Fruit fly (Drosophila melanogaster) whole organism, embryonic: ENCODE data around the gene Dif.

ENCODE experiments used
- Atf-2 ChIP-seq: fragments of 200-800 bp; sonication (Bioruptor generic); optimal IDR thresholded peaks from 2 replicates; lab custom pipeline; 2016; ENCODE audit warnings: missing biosample characterization, missing genetic modification characterization
- Atf6 ChIP-seq: fragments of 200-800 bp; sonication (Bioruptor generic); IDR thresholded peaks from 2 replicates; pipeline ENCODE4 v1.3.6; 2022; ENCODE audit warnings: missing biosample characterization, missing genetic modification characterization
- B-H1 ChIP-seq: fragments of 200-800 bp; sonication (Bioruptor generic); IDR thresholded peaks from 3 replicates; pipeline ENCODE4 v1.3.6; 2022; ENCODE audit warnings: missing biosample characterization, missing genetic modification characterization
- CG10321 ChIP-seq: fragments of 200-800 bp; sonication (Bioruptor generic); IDR thresholded peaks from 2 replicates; pipeline ENCODE4 v1.3.6; 2022; ENCODE audit warnings: missing biosample characterization, missing genetic modification characterization
- CG10462 ChIP-seq: fragments of 200-800 bp; sonication (Bioruptor generic); optimal IDR thresholded peaks from 2 replicates; lab custom pipeline; 2016; ENCODE audit warnings: missing biosample characterization, missing genetic modification characterization
- CG12104 ChIP-seq: fragments of 200-800 bp; sonication (Bioruptor generic); optimal IDR thresholded peaks from 3 replicates; lab custom pipeline; 2016; ENCODE audit warnings: missing biosample characterization, missing genetic modification characterization
- CG12299 ChIP-seq: fragments of 200-800 bp; sonication (Bioruptor generic); optimal IDR thresholded peaks from 2 replicates; lab custom pipeline; 2018; ENCODE audit warnings: missing biosample characterization, mild to moderate bottlenecking, missing genetic modification characterization
- CG17385 ChIP-seq: fragments of 200-800 bp; sonication (Bioruptor generic); optimal IDR thresholded peaks from 3 replicates; lab custom pipeline; 2018; ENCODE audit warnings: missing biosample characterization, mild to moderate bottlenecking, missing genetic modification characterization
- CG2120 ChIP-seq: fragments of 200-800 bp; sonication (Bioruptor generic); optimal IDR thresholded peaks from 3 replicates; lab custom pipeline; 2016; ENCODE audit warnings: missing biosample characterization, missing genetic modification characterization
- CG2678 ChIP-seq: fragments of 200-800 bp; sonication (Bioruptor generic); optimal IDR thresholded peaks from 3 replicates; lab custom pipeline; 2019; ENCODE audit warnings: missing biosample characterization, mild to moderate bottlenecking, missing genetic modification characterization, moderate library complexity
- CG30431 ChIP-seq: fragments of 200-800 bp; sonication (Bioruptor generic); optimal IDR thresholded peaks from 2 replicates; lab custom pipeline; 2017; ENCODE audit warnings: missing biosample characterization, missing genetic modification characterization
- CG31365 ChIP-seq: fragments of 200-800 bp; sonication (Bioruptor generic); optimal IDR thresholded peaks from 2 replicates; lab custom pipeline; 2018; ENCODE audit warnings: missing biosample characterization, mild to moderate bottlenecking, missing genetic modification characterization
- CG3407 ChIP-seq: fragments of 200-800 bp; sonication (Bioruptor generic); optimal IDR thresholded peaks from 2 replicates; lab custom pipeline; 2018; ENCODE audit warnings: missing biosample characterization, mild to moderate bottlenecking, missing genetic modification characterization
- CG34376 ChIP-seq: fragments of 200-800 bp; sonication (Bioruptor generic); optimal IDR thresholded peaks from 2 replicates; lab custom pipeline; 2018; ENCODE audit warnings: missing biosample characterization, mild to moderate bottlenecking, missing genetic modification characterization
- CG3995 ChIP-seq: fragments of 200-800 bp; sonication (Bioruptor generic); optimal IDR thresholded peaks from 3 replicates; lab custom pipeline; 2016; ENCODE audit warnings: missing biosample characterization, missing genetic modification characterization
- CG7963 ChIP-seq: fragments of 200-800 bp; sonication (Bioruptor generic); IDR thresholded peaks from 3 replicates; pipeline ENCODE4 v1.3.6; 2022; ENCODE audit warnings: missing biosample characterization, missing genetic modification characterization; ENCODE audit not compliant: partially characterized antibody
- CG8290 ChIP-seq, 3 experiments: fragments of 200-800 bp; sonication (Bioruptor generic); optimal IDR thresholded peaks; 2 replicates each; lab custom pipeline; 2016 to 2019; ENCODE audit warnings: missing biosample characterization in 3 of 3, missing genetic modification characterization in 3 of 3, mild to moderate bottlenecking in 2 of 3, moderate library complexity in 1 of 3
- CG9437 ChIP-seq: fragments of 200-800 bp; sonication (Bioruptor generic); optimal IDR thresholded peaks from 2 replicates; lab custom pipeline; 2018; ENCODE audit warnings: missing biosample characterization, mild to moderate bottlenecking, missing genetic modification characterization
- CG9876 ChIP-seq: fragments of 200-800 bp; sonication (Bioruptor generic); optimal IDR thresholded peaks from 2 replicates; lab custom pipeline; 2016; ENCODE audit warnings: missing biosample characterization, missing genetic modification characterization
- Doc3 ChIP-seq: fragments of 200-800 bp; sonication (Bioruptor generic); IDR thresholded peaks from 3 replicates; pipeline ENCODE4 v1.3.6; 2022; ENCODE audit warnings: missing biosample characterization, missing genetic modification characterization; ENCODE audit not compliant: partially characterized antibody
- Hey ChIP-seq: fragments of 200-800 bp; sonication (Bioruptor generic); optimal IDR thresholded peaks from 3 replicates; lab custom pipeline; 2018; ENCODE audit warnings: missing biosample characterization, mild to moderate bottlenecking, missing genetic modification characterization
- Hr51 ChIP-seq, 2 experiments: fragments of 200-800 bp; sonication (Bioruptor generic); optimal IDR thresholded peaks; 2 replicates in 1 of 2; 3 replicates in 1 of 2; lab custom pipeline; 2016 to 2018; ENCODE audit warnings: missing biosample characterization in 2 of 2, missing genetic modification characterization in 2 of 2, mild to moderate bottlenecking in 1 of 2, moderate library complexity in 1 of 2
- Lpt ChIP-seq: fragments of >200 bp; optimal IDR thresholded peaks from 2 replicates; lab custom pipeline; 2018; ENCODE audit warnings: missing biosample characterization, missing genetic modification characterization
- Nf-YB ChIP-seq: fragments of 200-800 bp; sonication (Bioruptor generic); optimal IDR thresholded peaks from 3 replicates; lab custom pipeline; 2019; ENCODE audit warnings: missing biosample characterization, mild to moderate bottlenecking, missing genetic modification characterization, moderate library complexity
- Opbp ChIP-seq: fragments of 200-800 bp; sonication (Bioruptor generic); IDR thresholded peaks from 3 replicates; pipeline ENCODE4 v1.3.6; 2022; ENCODE audit warnings: missing biosample characterization, missing genetic modification characterization; ENCODE audit not compliant: partially characterized antibody
- Pdp1 ChIP-seq, 2 experiments: fragments of 200-800 bp; sonication (Bioruptor generic); optimal IDR thresholded peaks; 3 replicates each; lab custom pipeline; 2016; ENCODE audit warnings: missing biosample characterization in 2 of 2, missing genetic modification characterization in 2 of 2, mild to moderate bottlenecking in 1 of 2, moderate library complexity in 1 of 2
- Sox100B ChIP-seq: fragments of 200-800 bp; sonication (Bioruptor generic); optimal IDR thresholded peaks from 3 replicates; lab custom pipeline; 2018; ENCODE audit warnings: missing biosample characterization, mild to moderate bottlenecking, missing genetic modification characterization
- Tbp ChIP-seq: fragments of >200 bp; optimal IDR thresholded peaks from 2 replicates; lab custom pipeline; 2018; ENCODE audit warnings: missing biosample characterization, missing genetic modification characterization
- ato ChIP-seq: fragments of 200-800 bp; sonication (Bioruptor generic); IDR thresholded peaks from 2 replicates; pipeline ENCODE4 v1.3.6; 2022; ENCODE audit warnings: missing biosample characterization, missing genetic modification characterization; ENCODE audit not compliant: partially characterized antibody
- da ChIP-seq: fragments of 200-800 bp; sonication (Bioruptor generic); optimal IDR thresholded peaks from 2 replicates; lab custom pipeline; 2016; ENCODE audit warnings: missing biosample characterization, missing genetic modification characterization
- fd96Cb ChIP-seq: fragments of 200-800 bp; sonication (Bioruptor generic); optimal IDR thresholded peaks from 2 replicates; lab custom pipeline; 2018; ENCODE audit warnings: missing biosample characterization, mild to moderate bottlenecking, missing genetic modification characterization, moderate library complexity
- gce ChIP-seq: fragments of 200-800 bp; sonication (Bioruptor generic); IDR thresholded peaks from 3 replicates; pipeline ENCODE4 v1.3.6; 2022; ENCODE audit warnings: missing biosample characterization, missing genetic modification characterization
- gcm2 ChIP-seq: fragments of 200-800 bp; sonication (Bioruptor generic); optimal IDR thresholded peaks from 2 replicates; lab custom pipeline; 2016; ENCODE audit warnings: missing biosample characterization, missing genetic modification characterization
- gem ChIP-seq: fragments of 200-800 bp; sonication (Bioruptor generic); optimal IDR thresholded peaks from 2 replicates; lab custom pipeline; 2019; ENCODE audit warnings: missing biosample characterization, mild to moderate bottlenecking, missing genetic modification characterization, moderate library complexity
- grau ChIP-seq: fragments of 200-800 bp; optimal IDR thresholded peaks from 3 replicates; lab custom pipeline; 2019; ENCODE audit warnings: missing biosample characterization, mild to moderate bottlenecking, missing genetic modification characterization, moderate library complexity
- gt ChIP-seq: fragments of 200-800 bp; sonication (Bioruptor generic); IDR thresholded peaks from 2 replicates; pipeline ENCODE4 v1.3.6; 2022; ENCODE audit warnings: missing biosample characterization, missing genetic modification characterization
- hbn ChIP-seq: fragments of 200-800 bp; sonication (Bioruptor generic); IDR thresholded peaks from 2 replicates; pipeline ENCODE4 v1.3.6; 2022; ENCODE audit warnings: missing biosample characterization, missing genetic modification characterization; ENCODE audit not compliant: partially characterized antibody
- hkb ChIP-seq, 2 experiments: fragments of 200-800 bp in 1 of 2; fragments of >200 bp in 1 of 2; sonication (Bioruptor generic) in 1 of 2; IDR thresholded peaks in 1 of 2; optimal IDR thresholded peaks in 1 of 2; 2 replicates each; pipeline versions ENCODE4 v1.3.6 to Lab custom; 2017 to 2022; ENCODE audit warnings: missing biosample characterization in 1 of 2, missing genetic modification characterization in 1 of 2
- lab ChIP-seq: fragments of 200-800 bp; sonication (Bioruptor generic); optimal IDR thresholded peaks from 3 replicates; lab custom pipeline; 2017; ENCODE audit warnings: missing biosample characterization, missing genetic modification characterization, mild to moderate bottlenecking, moderate library complexity, missing genetic modification reagents
- lola ChIP-seq, 3 experiments: fragments of >200 bp in 2 of 3; fragments of 200-800 bp in 1 of 3; sonication (Bioruptor generic) in 1 of 3; optimal IDR thresholded peaks; 2 replicates each; lab custom pipeline; 2017 to 2019; ENCODE audit warnings: missing biosample characterization in 3 of 3, missing genetic modification characterization in 3 of 3, mild to moderate bottlenecking in 1 of 3, moderate library complexity in 1 of 3
- rib ChIP-seq: fragments of 200-800 bp; sonication (Bioruptor generic); IDR thresholded peaks from 2 replicates; pipeline ENCODE4 v1.3.6; 2022; ENCODE audit warnings: missing biosample characterization, missing genetic modification characterization
- row ChIP-seq: fragments of 200-800 bp; sonication (Bioruptor generic); IDR thresholded peaks from 3 replicates; pipeline ENCODE4 v1.3.6; 2022; ENCODE audit warnings: missing biosample characterization, missing genetic modification characterization
- schlank ChIP-seq: fragments of 200-800 bp; sonication (Bioruptor generic); optimal IDR thresholded peaks from 2 replicates; lab custom pipeline; 2018; ENCODE audit warnings: missing biosample characterization, mild to moderate bottlenecking, missing genetic modification characterization
- scrt ChIP-seq: fragments of 200-800 bp; sonication (Bioruptor generic); optimal IDR thresholded peaks from 2 replicates; lab custom pipeline; 2018; ENCODE audit warnings: missing biosample characterization, mild to moderate bottlenecking, missing genetic modification characterization, moderate library complexity
- seq ChIP-seq: fragments of 200-800 bp; sonication (Bioruptor generic); IDR thresholded peaks from 2 replicates; pipeline ENCODE4 v1.3.6; 2022; ENCODE audit warnings: missing biosample characterization, missing genetic modification characterization
- slp2 ChIP-seq: fragments of 200-800 bp; sonication (Bioruptor generic); optimal IDR thresholded peaks from 2 replicates; lab custom pipeline; 2016; ENCODE audit warnings: missing biosample characterization, missing genetic modification characterization
- unpg ChIP-seq: fragments of 200-800 bp; sonication (Bioruptor generic); optimal IDR thresholded peaks from 3 replicates; lab custom pipeline; 2018; ENCODE audit warnings: missing biosample characterization, mild to moderate bottlenecking, missing genetic modification characterization, moderate library complexity
- wek ChIP-seq: fragments of 200-800 bp; sonication (Bioruptor generic); optimal IDR thresholded peaks from 3 replicates; lab custom pipeline; 2018; ENCODE audit warnings: missing biosample characterization, mild to moderate bottlenecking, missing genetic modification characterization, moderate library complexity

Dif gene

DNA sequence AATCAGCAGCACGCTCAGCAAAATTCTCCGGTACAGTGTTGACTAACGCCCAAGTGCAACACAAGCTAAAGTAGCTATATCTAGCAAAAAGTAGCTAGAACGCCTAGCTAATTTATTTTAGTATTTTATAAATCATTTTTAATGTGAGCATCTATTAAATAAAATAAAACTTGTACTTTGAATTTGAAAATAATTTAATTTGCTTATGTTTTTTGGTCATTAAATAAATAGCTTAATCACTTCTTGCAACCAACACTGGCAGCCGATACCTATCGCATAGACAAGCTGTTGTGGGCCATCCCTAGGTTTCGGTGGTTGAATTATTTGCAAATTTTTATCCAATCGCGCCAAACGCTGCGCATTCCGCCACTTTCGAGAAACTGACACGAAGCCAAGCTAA is 22.6 kb downstream of the Dif start, which contains the start of the genes Polr2J and CG15141 (continued):
- TF ChIP-seq CG12299 (tag; lab: Kevin White, UChicago) (peak; percentile 75), Sox100B (peak; percentile 81), seq (peak; percentile 40), CG3995 (GFP tag; lab: Kevin White, UChicago) (peak; percentile 56), scrt (GFP tag; lab: Kevin White, UChicago) (peak; percentile 70), rib (GFP tag; lab: Robert Waterston, UW) (peak; percentile 80), da (GFP tag; lab: Kevin White, UChicago) (peak; percentile 52), CG10462 (GFP tag; lab: Kevin White, UChicago) (peak; percentile 73), gcm2 (GFP tag; lab: Kevin White, UChicago) (no peak), Atf-2 (GFP tag; lab: Kevin White, UChicago) (peak; percentile 55), row (peak; percentile 97), CG8290 (GFP tag; optimal IDR thresholded peaks at IDR 0.05; lab: Kevin White, UChicago) (peak; percentile 78), CG8290 (tag; optimal IDR thresholded peaks at IDR 0.05; lab: Kevin White, UChicago) (peak in 1 of 2 experiments; percentile 12), gce (GFP tag; lab: Robert Waterston, UW) (0 out of 3 replicates have a peak, but pooled peaks have one; percentile 9), CG7963 (peak; percentile 54; the same call in 1 of the 3 replicates), CG9876 (peak; percentile 41), lab (peak; percentile 86), hkb (optimal IDR thresholded peaks at IDR 0.05; lab: Kevin White, UChicago) (peak; percentile 65), hkb (GFP tag; IDR thresholded peaks at IDR 0.05; lab: Robert Waterston, UW) (peak; percentile 81), CG30431 (GFP tag; lab: Kevin White, UChicago) (peak; percentile 77), CG34376 (GFP tag; lab: Kevin White, UChicago) (peak; percentile 76), grau (tag; lab: Kevin White, UChicago) (peak; percentile 88), fd96Cb (tag; lab: Kevin White, UChicago) (peak; percentile 81), Tbp (GFP tag; lab: Kevin White, UChicago) (no peak), Doc3 (peak; percentile 83), CG10321 (GFP tag; lab: Robert Waterston, UW) (0 out of 2 replicates have a peak, but pooled peaks have one; percentile 35), Opbp (GFP tag; lab: Robert Waterston, UW) (peak; percentile 64; the same call in 2 of the 3 replicates), hbn (peak; percentile 75), Nf-YB (GFP tag; lab: Kevin White, UChicago) (peak; percentile 70), lola (GFP tag; optimal IDR thresholded peaks at IDR 0.05; lab: Kevin White, UChicago) (peak in 1 of 3 experiments; percentile 88), schlank (tag; lab: Kevin White, UChicago) (peak; percentile 29), ato (GFP tag; lab: Robert Waterston, UW) (peak; percentile 43; the same call in 1 of the 2 replicates), CG17385 (peak; percentile 70), unpg (GFP tag; lab: Kevin White, UChicago) (peak; percentile 88), CG2120 (GFP tag; lab: Kevin White, UChicago) (peak; percentile 94), CG3407 (peak; percentile 68), Hey (tag; lab: Kevin White, UChicago) (no peak), CG31365 (tag; lab: Kevin White, UChicago) (no peak), CG2678 (no peak), CG12104 (GFP tag; lab: Kevin White, UChicago) (peak; percentile 56), CG9437 (GFP tag; lab: Kevin White, UChicago) (peak; percentile 62), Hr51 (GFP tag; optimal IDR thresholded peaks at IDR 0.05; lab: Kevin White, UChicago) (peak; percentile 83 to 87), slp2 (GFP tag; lab: Kevin White, UChicago) (peak; percentile 41), wek (no peak), gem (tag; lab: Kevin White, UChicago) (peak; percentile 94), Pdp1 (GFP tag; optimal IDR thresholded peaks at IDR 0.05; lab: Kevin White, UChicago) (peak in 1 of 2 experiments; percentile 75), B-H1 (peak; percentile 72; the same call in 2 of the 3 replicates), Atf6 (GFP tag; lab: Robert Waterston, UW) (peak; percentile 88), gt (GFP tag; lab: Robert Waterston, UW) (peak; percentile 67; the same call in 1 of the 2 replicates), Lpt (no peak)
